Worm (Caenorhabditis elegans) whole organism, L3 larva: Measurements from ENCODE around the gene his-8.

Experiments used
- ZK546.5 ChIP-seq: sonication (generic microtip); optimal IDR thresholded peaks from 2 replicates; lab custom pipeline; 2017; ENCODE audit warnings: missing biosample characterization, missing genetic modification characterization
- ceh-9 ChIP-seq: sonication (generic microtip); optimal IDR thresholded peaks from 2 replicates; lab custom pipeline; 2018; ENCODE audit warnings: missing biosample characterization, missing genetic modification characterization
- egl-5 ChIP-seq: fragments of 150-350 bp; optimal IDR thresholded peaks from 2 replicates; lab custom pipeline; 2017; ENCODE audit warnings: missing biosample characterization, missing genetic modification reagents, missing genetic modification characterization, inconsistent platforms
- elt-1 ChIP-seq: fragments of 150-350 bp; optimal IDR thresholded peaks from 2 replicates; lab custom pipeline; 2014; ENCODE audit warnings: missing biosample characterization, missing genetic modification characterization
- lin-15B ChIP-seq: fragments of 150-350 bp; optimal IDR thresholded peaks from 2 replicates; lab custom pipeline; 2014; ENCODE audit warnings: missing biosample characterization, missing genetic modification characterization
- nfya-1 ChIP-seq: sonication (generic microtip); optimal IDR thresholded peaks from 2 replicates; lab custom pipeline; 2017; ENCODE audit warnings: missing genetic modification characterization, mild to moderate bottlenecking, missing compliant biosample characterization, antibody characterized with exemption, moderate library complexity; ENCODE audit not compliant: insufficient read depth
- nhr-237 ChIP-seq: fragments of 150-350 bp; optimal IDR thresholded peaks from 2 replicates; lab custom pipeline; 2014; ENCODE audit warnings: missing biosample characterization, missing genetic modification characterization
- pha-4 ChIP-seq: fragments of 150-350 bp; optimal IDR thresholded peaks from 2 replicates; lab custom pipeline; 2014; ENCODE audit warnings: missing biosample characterization, missing genetic modification reagents, missing genetic modification characterization
- pqm-1 ChIP-seq: fragments of 150-350 bp; optimal IDR thresholded peaks from 2 replicates; lab custom pipeline; 2017; ENCODE audit warnings: missing biosample characterization, missing genetic modification characterization, inconsistent platforms
- sea-2 ChIP-seq: fragments of 150-350 bp; sonication (generic microtip); optimal IDR thresholded peaks from 4 replicates; lab custom pipeline; 2014; ENCODE audit warnings: missing biosample characterization, missing genetic modification reagents, missing genetic modification characterization
- skn-1 ChIP-seq: fragments of 150-350 bp; optimal IDR thresholded peaks from 2 replicates; lab custom pipeline; 2014; ENCODE audit warnings: missing biosample characterization, missing genetic modification characterization
- unc-39 ChIP-seq: sonication (generic microtip); optimal IDR thresholded peaks from 4 replicates; lab custom pipeline; 2017; ENCODE audit warnings: missing biosample characterization, missing genetic modification characterization
- ztf-11 ChIP-seq: fragments of 150-350 bp; optimal IDR thresholded peaks from 2 replicates; lab custom pipeline; 2014; ENCODE audit warnings: missing biosample characterization, missing genetic modification characterization

ce11 chrV:8569841-8570361 lies 37.0 kb upstream of the his-8 start, which contains the start of the genes F25G6.9 and symk-1:
- TF ChIP-seq egl-5 (tag; lab: Kevin White, UChicago): no peak
- TF ChIP-seq nfya-1 (tag; lab: Kevin White, UChicago): peak; percentile 68
- TF ChIP-seq ztf-11 (tag; lab: Kevin White, UChicago): no peak
- TF ChIP-seq pqm-1: peak; percentile 26
- TF ChIP-seq lin-15B (tag; lab: Kevin White, UChicago): peak; percentile 54
- TF ChIP-seq pha-4: no peak
- no peak for TF ChIP-seq elt-1 (tag; lab: Kevin White, UChicago)
- peak; percentile 10 for TF ChIP-seq skn-1 (tag; lab: Kevin White, UChicago)
- TF ChIP-seq sea-2 (GFP tag; lab: Kevin White, UChicago): no peak
- TF ChIP-seq unc-39: no peak
- TF ChIP-seq nhr-237 (tag; lab: Kevin White, UChicago): no peak
- no peak for TF ChIP-seq ceh-9 (tag; lab: Kevin White, UChicago)
- no peak for TF ChIP-seq ZK546.5
